Fruit fly (Drosophila melanogaster): Measurements from ENCODE around the gene CG13367.

dm6 chrX:646395-647009 is 1.9 kb downstream of the CG13367 start:
- TF ChIP-seq CG13204 (GFP tag; optimal IDR thresholded peaks at IDR 0.05) (no peak), CG15710 (tag; optimal IDR thresholded peaks at IDR 0.05) (no peak), CG34367 (tag; optimal IDR thresholded peaks at IDR 0.05) (no peak)
